Fruit fly (Drosophila melanogaster): ENCODE data around the gene sens.

Gene sens

DNA sequence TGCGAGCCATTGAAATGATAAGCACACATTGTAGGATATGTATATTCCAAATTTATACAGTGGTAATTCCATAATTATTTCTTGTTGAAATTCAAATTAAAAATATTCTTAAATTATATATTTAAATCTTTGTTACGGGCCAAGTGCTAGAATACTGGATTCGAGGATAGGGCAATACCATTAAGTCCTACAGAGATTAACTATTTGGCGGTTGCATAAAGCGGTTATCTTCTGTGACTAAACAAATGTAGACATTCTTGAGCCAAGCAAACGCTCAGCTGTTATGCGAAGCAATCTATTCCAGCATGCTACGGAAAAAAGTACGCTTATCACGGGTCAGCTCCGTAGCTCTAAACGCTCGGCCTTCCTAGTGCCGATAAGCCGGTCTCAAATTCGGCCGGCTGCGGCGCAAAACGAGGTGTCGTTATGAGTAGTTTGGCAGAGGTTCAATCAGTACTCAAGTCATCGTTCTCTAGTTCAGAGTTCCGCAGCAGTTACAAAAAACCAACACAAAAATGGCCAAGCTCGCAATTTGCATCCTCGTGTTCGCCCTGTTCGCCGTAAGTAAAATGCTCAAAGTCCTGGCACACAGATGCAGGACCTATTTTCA lies 44.7 kb downstream of the sens start, which contains the start of gene Nplp2 (continued):
- TF ChIP-seq fd96Cb (tag; optimal IDR thresholded peaks at IDR 0.05), result peak; percentile 9
- TF ChIP-seq CG10543 (GFP tag; optimal IDR thresholded peaks at IDR 0.05), result peak; percentile 30
- peak; percentile 8 for TF ChIP-seq sqz (GFP tag; optimal IDR thresholded peaks at IDR 0.05)

- no peak for TF ChIP-seq gsb (GFP tag; IDR thresholded peaks at IDR 0.05)
- no peak for TF ChIP-seq BtbVII (GFP tag; optimal IDR thresholded peaks at IDR 0.05)
- no peak for TF ChIP-seq CG12155 (GFP tag; optimal IDR thresholded peaks at IDR 0.05)
- TF ChIP-seq gcm (GFP tag; optimal IDR thresholded peaks at IDR 0.05), result no peak
- no peak for TF ChIP-seq Stat92E (GFP tag; optimal IDR thresholded peaks at IDR 0.05)
- no peak for TF ChIP-seq wek (GFP tag; optimal IDR thresholded peaks at IDR 0.05)
- no peak for TF ChIP-seq Oli (tag; optimal IDR thresholded peaks at IDR 0.05)
- TF ChIP-seq CG17359 (tag; optimal IDR thresholded peaks at IDR 0.05), result no peak
- no peak for TF ChIP-seq croc (GFP tag; conservative IDR thresholded peaks at IDR 0.05)
- no peak for TF ChIP-seq jigr1 (GFP tag; IDR thresholded peaks at IDR 0.05)
- no peak for TF ChIP-seq CG2202 (tag; optimal IDR thresholded peaks at IDR 0.05)
- no peak for TF ChIP-seq sob (GFP tag; IDR thresholded peaks at IDR 0.05)
- TF ChIP-seq CG2678 (tag; optimal IDR thresholded peaks at IDR 0.05), result no peak
- TF ChIP-seq ERR (GFP tag; optimal IDR thresholded peaks at IDR 0.05), result no peak
Measured at dm6 chr3L:13348733-13349132, 52.2 kb downstream of the sens start, which contains the start of gene CG17687. TSS of gene CG17687 (plus strand) at chr3L:13349033.
